Worm (Caenorhabditis elegans) whole organism, L4 larva: ENCODE results near the gene gcy-21.

Experiments used
- R02D3.7 ChIP-seq: fragments of 150-350 bp; sonication (generic microtip); optimal IDR thresholded peaks from 3 replicates; lab custom pipeline; 2014; ENCODE audit warnings: missing biosample characterization, missing genetic modification characterization
- Y105C5A.15 ChIP-seq: fragments of 200-800 bp; sonication (Bioruptor generic); IDR thresholded peaks from 2 replicates; pipeline ENCODE4 v1.3.6; 2022; ENCODE audit warnings: missing genetic modification characterization, missing compliant biosample characterization
- aly-2 ChIP-seq: sonication (generic microtip); optimal IDR thresholded peaks from 2 replicates; lab custom pipeline; 2018; ENCODE audit warnings: missing biosample characterization, missing genetic modification characterization
- ces-1 ChIP-seq: fragments of 150-350 bp; sonication (generic microtip); optimal IDR thresholded peaks from 4 replicates; lab custom pipeline; 2014; ENCODE audit warnings: missing biosample characterization, missing genetic modification reagents, missing genetic modification characterization
- lin-15B ChIP-seq: fragments of 150-350 bp; sonication (generic microtip); optimal IDR thresholded peaks from 3 replicates; lab custom pipeline; 2014; ENCODE audit warnings: missing biosample characterization, missing genetic modification characterization
- lin-38 ChIP-seq: fragments of 200-800 bp; sonication (Bioruptor generic); IDR thresholded peaks from 2 replicates; pipeline ENCODE4 v1.3.6; 2022; ENCODE audit warnings: missing genetic modification reagents, missing genetic modification characterization, missing compliant biosample characterization
- mxl-3 ChIP-seq: fragments of 200-800 bp; sonication (Bioruptor generic); optimal IDR thresholded peaks from 2 replicates; lab custom pipeline; 2018; ENCODE audit warnings: mild to moderate bottlenecking, missing genetic modification characterization, missing compliant biosample characterization
- pha-4 ChIP-seq, 2 experiments: fragments of 150-350 bp in 1 of 2; fragments of 200-800 bp in 1 of 2; sonication (Bioruptor generic) in 1 of 2; IDR thresholded peaks in 1 of 2; optimal IDR thresholded peaks in 1 of 2; 2 replicates each; pipeline versions ENCODE4 v1.3.6 to Lab custom; 2014 to 2022; ENCODE audit warnings: missing genetic modification characterization in 2 of 2, missing genetic modification reagents in 2 of 2, missing biosample characterization in 1 of 2, missing compliant biosample characterization in 1 of 2
- saeg-2 ChIP-seq: fragments of 200-800 bp; sonication (Bioruptor generic); IDR thresholded peaks from 2 replicates; pipeline ENCODE4 v1.3.6; 2022; ENCODE audit warnings: missing genetic modification reagents, missing genetic modification characterization, missing compliant biosample characterization
- snpc-4 ChIP-seq: fragments of 150-350 bp; optimal IDR thresholded peaks from 2 replicates; lab custom pipeline; 2014; ENCODE audit warnings: missing biosample characterization, missing genetic modification characterization
- ztf-11 ChIP-seq: fragments of 150-350 bp; optimal IDR thresholded peaks from 2 replicates; lab custom pipeline; 2014; ENCODE audit warnings: missing biosample characterization, missing genetic modification characterization

ce11 chrII:2622480-2622879 is 37.0 kb upstream of the gcy-21 start, which contains the start of gene D2062.5:
- TF ChIP-seq saeg-2 (GFP tag; lab: Robert Waterston, UW) (no peak), lin-15B (tag; lab: Kevin White, UChicago) (no peak), lin-38 (no peak), aly-2 (tag; lab: Kevin White, UChicago) (no peak), pha-4 (GFP tag; IDR thresholded peaks at IDR 0.05; lab: Robert Waterston, UW) (no peak), pha-4 (tag; optimal IDR thresholded peaks at IDR 0.05; lab: Kevin White, UChicago) (no peak), Y105C5A.15 (GFP tag; lab: Robert Waterston, UW) (no peak), R02D3.7 (tag; lab: Kevin White, UChicago) (no peak), mxl-3 (no peak), ces-1 (GFP tag; lab: Kevin White, UChicago) (no peak), snpc-4 (tag; lab: Kevin White, UChicago) (no peak), ztf-11 (tag; lab: Kevin White, UChicago) (no peak)
